Fruit fly (Drosophila melanogaster): ENCODE data around the gene RYa-R.

RYa-R gene

dm6 chr3R:27092263-27092662 lies 95.5 kb downstream of the RYa-R start (continued):
- TF ChIP-seq z (GFP tag; IDR thresholded peaks at IDR 0.05): no peak
- TF ChIP-seq CG31224 (GFP tag; IDR thresholded peaks at IDR 0.05): no peak
- TF ChIP-seq CG2678 (tag; optimal IDR thresholded peaks at IDR 0.05): no peak
- TF ChIP-seq Rx (GFP tag; IDR thresholded peaks at IDR 0.05): peak; percentile 8; the same call in 1 of the 2 replicates
- TF ChIP-seq sens (GFP tag): peak; percentile 26

- no peak for TF ChIP-seq Meics (GFP tag; optimal IDR thresholded peaks at IDR 0.05)
- TF ChIP-seq gsb (GFP tag; IDR thresholded peaks at IDR 0.05): no peak
- no peak for TF ChIP-seq NfI (GFP tag; optimal IDR thresholded peaks at IDR 0.05)
- no peak for TF ChIP-seq shn (GFP tag; optimal IDR thresholded peaks at IDR 0.05)
- TF ChIP-seq dpn (GFP tag; optimal IDR thresholded peaks at IDR 0.05): no peak
- TF ChIP-seq wdn (GFP tag; IDR thresholded peaks at IDR 0.05): no peak
- no peak for TF ChIP-seq CG12071 (GFP tag; optimal IDR thresholded peaks at IDR 0.05)
- no peak for TF ChIP-seq CG6175 (GFP tag; IDR thresholded peaks at IDR 0.05)
- TF ChIP-seq Nf-YB (GFP tag; optimal IDR thresholded peaks at IDR 0.05): no peak
- no peak for TF ChIP-seq unpg (GFP tag; optimal IDR thresholded peaks at IDR 0.05)
- no peak for TF ChIP-seq Blimp-1 (GFP tag; optimal IDR thresholded peaks at IDR 0.05)
- no peak for TF ChIP-seq CG12744 (GFP tag; optimal IDR thresholded peaks at IDR 0.05)
- no peak for TF ChIP-seq CG42726 (GFP tag; IDR thresholded peaks at IDR 0.05; ENCODE audit: partially characterized antibody)
- no peak for TF ChIP-seq maf-S (GFP tag; optimal IDR thresholded peaks at IDR 0.05)
- TF ChIP-seq ci (GFP tag; IDR thresholded peaks at IDR 0.05): no peak
- no peak for TF ChIP-seq CG4707 (GFP tag; optimal IDR thresholded peaks at IDR 0.05)
- no peak for TF ChIP-seq CG6791 (GFP tag; IDR thresholded peaks at IDR 0.05; ENCODE audit: partially characterized antibody)
- no peak for TF ChIP-seq CG4820 (GFP tag; optimal IDR thresholded peaks at IDR 0.05)
- TF ChIP-seq Chrac-16 (GFP tag; optimal IDR thresholded peaks at IDR 0.05): no peak
These were observed 96.1 kb downstream of the RYa-R start, which contains the start of gene CG14258 for dm6 chr3R:27092843-27093242. Gene CG14258, plus strand, starts transcription at chr3R:27093143.

dm6 chr3R:27094233-27094632 lies 97.5 kb downstream of the RYa-R start, which contains the start of gene CG14259:
Gene CG14259, plus strand, starts transcription at chr3R:27094533.
- TF ChIP-seq Opbp (GFP tag; IDR thresholded peaks at IDR 0.05; ENCODE audit: partially characterized antibody) (no peak), CG8089 (GFP tag; optimal IDR thresholded peaks at IDR 0.05) (no peak), Scr (GFP tag; IDR thresholded peaks at IDR 0.05; ENCODE audit: partially characterized antibody) (no peak), BtbVII (GFP tag; optimal IDR thresholded peaks at IDR 0.05) (no peak), Ets65A (GFP tag) (peak; percentile 86), Hmx (GFP tag; optimal IDR thresholded peaks at IDR 0.05) (no peak), Awh (GFP tag; IDR thresholded peaks at IDR 0.05) (no peak), hbn (GFP tag; IDR thresholded peaks at IDR 0.05; ENCODE audit: partially characterized antibody) (no peak)

DNA sequence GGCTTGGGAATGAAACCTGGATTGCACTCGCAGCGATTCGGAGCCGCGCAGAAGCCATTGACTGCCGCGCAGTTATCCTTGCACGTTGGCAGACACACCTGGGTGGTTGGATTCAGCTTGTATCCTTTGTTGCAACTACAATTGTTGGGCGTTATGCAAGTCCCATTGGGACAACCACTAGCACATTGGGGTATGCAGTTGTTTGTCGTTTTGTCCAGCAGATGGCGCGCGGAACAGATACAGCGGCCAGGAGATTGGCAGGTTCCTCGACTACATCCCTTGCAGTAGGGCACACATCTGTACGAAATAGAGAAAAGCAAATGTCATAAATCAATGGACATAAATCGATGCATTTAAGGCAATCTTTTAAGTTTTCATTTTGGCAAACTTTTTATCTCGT lies 101.9 kb downstream of the RYa-R start:
- TF ChIP-seq CG6654 (GFP tag; optimal IDR thresholded peaks at IDR 0.05) (no peak), CTCF (GFP tag; optimal IDR thresholded peaks at IDR 0.05) (peak; percentile 70), CG10979 (tag; optimal IDR thresholded peaks at IDR 0.05) (no peak), CG17912 (GFP tag; optimal IDR thresholded peaks at IDR 0.05) (no peak), CG34422 (GFP tag; IDR thresholded peaks at IDR 0.05) (no peak), pan (optimal IDR thresholded peaks at IDR 0.05) (no peak), pan (GFP tag; optimal IDR thresholded peaks at IDR 0.05 in 1 of 2, IDR thresholded peaks at IDR 0.05 in 1 of 2) (no peak), CG12659 (GFP tag; optimal IDR thresholded peaks at IDR 0.05) (no peak)

Measured in whole organism, embryonic.